Worm (Caenorhabditis elegans) whole organism, L4 larva: ENCODE measurements around the gene K07B1.7.

Experiments
- D1046.2 ChIP-seq: fragments of 200-800 bp; sonication (Bioruptor generic); IDR thresholded peaks from 2 replicates; pipeline ENCODE4 v1.3.6; 2022; ENCODE audit warnings: missing genetic modification characterization, missing compliant biosample characterization
- F10B5.3 ChIP-seq: sonication (generic microtip); optimal IDR thresholded peaks from 2 replicates; lab custom pipeline; 2016; ENCODE audit warnings: mild to moderate bottlenecking, missing genetic modification characterization, missing compliant biosample characterization
- F37D6.2 ChIP-seq: sonication (generic microtip); optimal IDR thresholded peaks from 2 replicates; lab custom pipeline; 2016; ENCODE audit warnings: mild to moderate bottlenecking, missing genetic modification characterization, missing compliant biosample characterization
- F44E2.7 ChIP-seq: fragments of 200-800 bp; sonication (Bioruptor generic); IDR thresholded peaks from 2 replicates; pipeline ENCODE4 v2.1.2; 2022; ENCODE audit warnings: missing genetic modification characterization, missing compliant biosample characterization
- F49E8.2 ChIP-seq: sonication (generic microtip); optimal IDR thresholded peaks from 2 replicates; lab custom pipeline; 2016; ENCODE audit warnings: missing compliant biosample characterization, mild to moderate bottlenecking, missing genetic modification characterization, borderline replicate concordance
- R02D3.7 ChIP-seq: fragments of 150-350 bp; sonication (generic microtip); optimal IDR thresholded peaks from 3 replicates; lab custom pipeline; 2014; ENCODE audit warnings: missing biosample characterization, missing genetic modification characterization
- Y105C5A.15 ChIP-seq: fragments of 200-800 bp; sonication (Bioruptor generic); IDR thresholded peaks from 2 replicates; pipeline ENCODE4 v1.3.6; 2022; ENCODE audit warnings: missing genetic modification characterization, missing compliant biosample characterization
- Y48G9A.11 ChIP-seq: fragments of 200-800 bp; sonication (Bioruptor generic); IDR thresholded peaks from 2 replicates; pipeline ENCODE4 v1.3.6; 2022; ENCODE audit warnings: missing genetic modification reagents, missing genetic modification characterization, missing compliant biosample characterization
- Y5F2A.4 ChIP-seq: fragments of 200-800 bp; sonication (Bioruptor generic); optimal IDR thresholded peaks from 2 replicates; lab custom pipeline; 2018; ENCODE audit warnings: mild to moderate bottlenecking, missing genetic modification characterization, missing compliant biosample characterization
- Y75B8A.6 ChIP-seq: fragments of 200-800 bp; sonication (Bioruptor generic); IDR thresholded peaks from 2 replicates; pipeline ENCODE4 v1.3.6; 2022; ENCODE audit warnings: missing genetic modification reagents, missing genetic modification characterization, missing compliant biosample characterization
- aha-1 ChIP-seq: fragments of 150-350 bp; peaks from one replicate; lab custom pipeline; 2014; ENCODE audit warnings: missing biosample characterization, missing genetic modification characterization
- ceh-28 ChIP-seq: fragments of 150-350 bp; optimal IDR thresholded peaks from 2 replicates; lab custom pipeline; 2014; ENCODE audit warnings: missing biosample characterization, missing genetic modification reagents, missing genetic modification characterization
- ceh-62 ChIP-seq: sonication (generic microtip); optimal IDR thresholded peaks from 2 replicates; lab custom pipeline; 2017; ENCODE audit warnings: missing biosample characterization, missing genetic modification characterization
- ces-1 ChIP-seq: fragments of 150-350 bp; sonication (generic microtip); optimal IDR thresholded peaks from 4 replicates; lab custom pipeline; 2014; ENCODE audit warnings: missing biosample characterization, missing genetic modification reagents, missing genetic modification characterization
- ctbp-1 ChIP-seq: fragments of 200-800 bp; sonication (Bioruptor generic); IDR thresholded peaks from 2 replicates; pipeline ENCODE4 v1.3.6; 2022; ENCODE audit warnings: missing genetic modification reagents, missing genetic modification characterization, missing compliant biosample characterization
- daf-12 ChIP-seq: fragments of 150-350 bp; optimal IDR thresholded peaks from 2 replicates; lab custom pipeline; 2014; ENCODE audit warnings: missing biosample characterization, missing genetic modification reagents, missing genetic modification characterization
- daf-8 ChIP-seq: fragments of 200-800 bp; sonication (Bioruptor generic); IDR thresholded peaks from 2 replicates; pipeline ENCODE4 v1.3.6; 2022; ENCODE audit warnings: missing genetic modification characterization, missing compliant biosample characterization
- dmd-6 ChIP-seq: fragments of 200-800 bp; sonication (Bioruptor generic); IDR thresholded peaks from 2 replicates; pipeline ENCODE4 v1.3.6; 2022; ENCODE audit warnings: missing genetic modification reagents, missing genetic modification characterization, missing compliant biosample characterization
- dve-1 ChIP-seq: sonication (generic microtip); optimal IDR thresholded peaks from 2 replicates; lab custom pipeline; 2017; ENCODE audit warnings: antibody characterized with exemption, mild to moderate bottlenecking, missing genetic modification characterization, missing compliant biosample characterization; ENCODE audit not compliant: insufficient read depth
- fkh-10 ChIP-seq: fragments of 150-350 bp; optimal IDR thresholded peaks from 2 replicates; lab custom pipeline; 2014; ENCODE audit warnings: missing biosample characterization, missing genetic modification reagents, missing genetic modification characterization
- fos-1 ChIP-seq: fragments of 150-350 bp; optimal IDR thresholded peaks from 2 replicates; lab custom pipeline; 2014; ENCODE audit warnings: missing biosample characterization, missing genetic modification characterization
- gei-8 ChIP-seq: fragments of 200-800 bp; sonication (Bioruptor generic); optimal IDR thresholded peaks from 2 replicates; lab custom pipeline; 2018; ENCODE audit warnings: mild to moderate bottlenecking, missing genetic modification characterization, missing compliant biosample characterization
- hlh-11 ChIP-seq: fragments of 200-800 bp; sonication (Bioruptor generic); optimal IDR thresholded peaks from 2 replicates; lab custom pipeline; 2018; ENCODE audit warnings: mild to moderate bottlenecking, missing genetic modification characterization, missing compliant biosample characterization
- hmg-1.1 ChIP-seq: fragments of 200-800 bp; sonication (Bioruptor generic); IDR thresholded peaks from 2 replicates; pipeline ENCODE4 v1.3.6; 2022; ENCODE audit warnings: missing genetic modification reagents, missing genetic modification characterization, missing compliant biosample characterization
- jun-1 ChIP-seq: fragments of 150-350 bp; optimal IDR thresholded peaks from 2 replicates; lab custom pipeline; 2014; ENCODE audit warnings: missing biosample characterization, missing genetic modification reagents, missing genetic modification characterization
- lin-13 ChIP-seq: fragments of 150-350 bp; optimal IDR thresholded peaks from 2 replicates; lab custom pipeline; 2014; ENCODE audit warnings: missing biosample characterization, missing genetic modification reagents, missing genetic modification characterization
- lin-38 ChIP-seq: fragments of 200-800 bp; sonication (Bioruptor generic); IDR thresholded peaks from 2 replicates; pipeline ENCODE4 v1.3.6; 2022; ENCODE audit warnings: missing genetic modification reagents, missing genetic modification characterization, missing compliant biosample characterization
- lin-39 ChIP-seq: fragments of 150-350 bp; optimal IDR thresholded peaks from 2 replicates; lab custom pipeline; 2014; ENCODE audit warnings: missing biosample characterization, missing genetic modification reagents, missing genetic modification characterization
- lir-3 ChIP-seq: sonication (generic microtip); optimal IDR thresholded peaks from 2 replicates; lab custom pipeline; 2016; ENCODE audit warnings: mild to moderate bottlenecking, missing genetic modification characterization, missing compliant biosample characterization
- madf-5 ChIP-seq, 2 experiments: fragments of 200-800 bp; sonication (Bioruptor generic); IDR thresholded peaks; 2 replicates each; pipeline ENCODE4 v1.3.6; 2022; ENCODE audit warnings: missing compliant biosample characterization in 2 of 2, missing genetic modification characterization in 2 of 2
- madf-9 ChIP-seq: fragments of 200-800 bp; sonication (Bioruptor generic); conservative IDR thresholded peaks from 2 replicates; pipeline ENCODE4 v1.3.6; 2022; ENCODE audit warnings: missing genetic modification reagents, missing genetic modification characterization, missing compliant biosample characterization
- mdt-29 ChIP-seq: fragments of 200-800 bp; sonication (Bioruptor generic); IDR thresholded peaks from 2 replicates; pipeline ENCODE4 v1.3.6; 2022; ENCODE audit warnings: missing genetic modification reagents, missing genetic modification characterization, missing compliant biosample characterization
- mxl-2 ChIP-seq: fragments of 200-800 bp; sonication (Bioruptor generic); conservative IDR thresholded peaks from 2 replicates; pipeline ENCODE4 v1.3.6; 2022; ENCODE audit warnings: missing genetic modification reagents, missing genetic modification characterization, missing compliant biosample characterization
- nhr-10 ChIP-seq: fragments of 150-350 bp; optimal IDR thresholded peaks from 2 replicates; lab custom pipeline; 2014; ENCODE audit warnings: missing biosample characterization, missing genetic modification characterization
- nhr-111 ChIP-seq: fragments of 200-800 bp; sonication (Bioruptor generic); optimal IDR thresholded peaks from 2 replicates; lab custom pipeline; 2018; ENCODE audit warnings: mild to moderate bottlenecking, missing genetic modification characterization, missing compliant biosample characterization
- nhr-25 ChIP-seq: sonication (generic microtip); optimal IDR thresholded peaks from 2 replicates; lab custom pipeline; 2017; ENCODE audit warnings: missing genetic modification characterization, mild to moderate bottlenecking, missing compliant biosample characterization, antibody characterized with exemption, moderate library complexity, borderline replicate concordance; ENCODE audit not compliant: insufficient read depth
- nhr-42 ChIP-seq: fragments of 200-800 bp; sonication (Bioruptor generic); IDR thresholded peaks from 2 replicates; pipeline ENCODE4 v1.3.6; 2022; ENCODE audit warnings: missing genetic modification characterization, missing compliant biosample characterization
- nhr-77 ChIP-seq: fragments of 150-350 bp; optimal IDR thresholded peaks from 2 replicates; lab custom pipeline; 2014; ENCODE audit warnings: missing biosample characterization, missing genetic modification characterization
- saeg-2 ChIP-seq: fragments of 200-800 bp; sonication (Bioruptor generic); IDR thresholded peaks from 2 replicates; pipeline ENCODE4 v1.3.6; 2022; ENCODE audit warnings: missing genetic modification reagents, missing genetic modification characterization, missing compliant biosample characterization
- snpc-1.2 ChIP-seq: fragments of 200-800 bp; sonication (Bioruptor generic); IDR thresholded peaks from 2 replicates; pipeline ENCODE4 v1.3.6; 2022; ENCODE audit warnings: missing genetic modification reagents, missing genetic modification characterization, missing compliant biosample characterization
- spr-3 ChIP-seq: fragments of 200-800 bp; sonication (Bioruptor generic); optimal IDR thresholded peaks from 2 replicates; lab custom pipeline; 2018; ENCODE audit warnings: mild to moderate bottlenecking, missing genetic modification characterization, missing compliant biosample characterization
- unc-62 ChIP-seq, 3 experiments: fragments of 150-350 bp in 1 of 3; sonication (generic microtip); optimal IDR thresholded peaks in 2 of 3; peaks in 1 of 3; 1 replicate in 1 of 3; 2 replicates in 2 of 3; lab custom pipeline; 2014 to 2017; ENCODE audit warnings: missing biosample characterization in 3 of 3, missing genetic modification characterization in 3 of 3, missing genetic modification reagents in 3 of 3, missing genotype in 1 of 3
- vab-7 ChIP-seq: fragments of 200-800 bp; sonication (Bioruptor generic); IDR thresholded peaks from 2 replicates; pipeline ENCODE4 v1.3.6; 2022; ENCODE audit warnings: missing genetic modification reagents, missing genetic modification characterization, missing compliant biosample characterization
- zag-1 ChIP-seq: fragments of 150-350 bp; optimal IDR thresholded peaks from 2 replicates; lab custom pipeline; 2014; ENCODE audit warnings: missing biosample characterization, missing genetic modification characterization
- zfp-3 ChIP-seq: fragments of 200-800 bp; sonication (Bioruptor generic); conservative IDR thresholded peaks from 2 replicates; pipeline ENCODE4 v1.3.6; 2022; ENCODE audit warnings: missing genetic modification reagents, missing genetic modification characterization, missing compliant biosample characterization

Gene K07B1.7

ce11 chrV:9343629-9344624, 2.8 kb downstream of the K07B1.7 start, which contains the start of gene tos-1 (continued):
- TF ChIP-seq gei-8 (GFP tag; lab: Kevin White, UChicago) (peak; percentile 95), daf-12 (tag; lab: Kevin White, UChicago) (no peak), Y5F2A.4 (GFP tag; lab: Kevin White, UChicago) (peak; percentile 45), madf-5 (GFP tag; IDR thresholded peaks at IDR 0.05; lab: Robert Waterston, UW) (peak; percentile 48 to 90; a peak in 1 of 4 replicates), Y105C5A.15 (GFP tag; lab: Robert Waterston, UW) (no peak), lir-3 (peak; percentile 51), Y75B8A.6 (GFP tag; lab: Robert Waterston, UW) (peak; percentile 84), nhr-10 (tag; lab: Kevin White, UChicago) (peak; percentile 94), aha-1 (tag; lab: Kevin White, UChicago) (peak; percentile 100), dmd-6 (GFP tag; lab: Robert Waterston, UW) (peak; percentile 99), madf-9 (peak; percentile 98), ceh-62 (no peak), mxl-2 (GFP tag; lab: Robert Waterston, UW) (peak; percentile 77; the same call in 1 of the 2 replicates), zfp-3 (GFP tag; lab: Robert Waterston, UW) (peak; percentile 98), F37D6.2 (tag; lab: Kevin White, UChicago) (peak; percentile 95), fos-1 (no peak), lin-38 (peak; percentile 84), R02D3.7 (tag; lab: Kevin White, UChicago) (no peak), nhr-77 (tag; lab: Kevin White, UChicago) (peak; percentile 96), ces-1 (peak; percentile 85)

ce11 chrV:9342965-9343628, 3.7 kb downstream of the K07B1.7 start:
- TF ChIP-seq F49E8.2 (tag; lab: Kevin White, UChicago) = no peak
- peak; percentile 79; the same call in 1 of the 2 replicates for TF ChIP-seq saeg-2 (GFP tag; lab: Robert Waterston, UW)
- TF ChIP-seq lin-39 (tag; lab: Kevin White, UChicago) = no peak
- TF ChIP-seq spr-3 (GFP tag; lab: Kevin White, UChicago) = no peak
- TF ChIP-seq madf-5 (GFP tag; IDR thresholded peaks at IDR 0.05; lab: Robert Waterston, UW) = no peak
- TF ChIP-seq lin-13 (GFP tag; lab: Kevin White, UChicago) = no peak
- no peak for TF ChIP-seq nhr-25 (tag; lab: Kevin White, UChicago)
- peak; percentile 37 for TF ChIP-seq fos-1
- no peak for TF ChIP-seq fkh-10 (GFP tag; lab: Kevin White, UChicago)
- TF ChIP-seq ceh-28 (tag; lab: Kevin White, UChicago) = no peak
- TF ChIP-seq nhr-111 = no peak
- TF ChIP-seq hlh-11 = no peak
- TF ChIP-seq Y75B8A.6 (GFP tag; lab: Robert Waterston, UW) = no peak
- TF ChIP-seq F10B5.3 (tag; lab: Kevin White, UChicago) = no peak
- TF ChIP-seq lir-3 = no peak
- TF ChIP-seq D1046.2 (GFP tag; lab: Robert Waterston, UW) = peak; percentile 81
- TF ChIP-seq mdt-29 (GFP tag; lab: Robert Waterston, UW) = no peak; the same call in none of the 2 replicates
- peak; percentile 9 for TF ChIP-seq dve-1 (tag; lab: Kevin White, UChicago)
- TF ChIP-seq mxl-2 (GFP tag; lab: Robert Waterston, UW) = no peak
- TF ChIP-seq ces-1 = no peak
- TF ChIP-seq unc-62 (GFP tag; optimal IDR thresholded peaks at IDR 0.05 in 1 of 2; lab: Kevin White, UChicago) = peak in 1 of 2 experiments; percentile 91
- no peak for TF ChIP-seq unc-62 (tag; optimal IDR thresholded peaks at IDR 0.05; lab: Kevin White, UChicago)
- TF ChIP-seq Y48G9A.11 = peak; percentile 75
- TF ChIP-seq zfp-3 (GFP tag; lab: Robert Waterston, UW) = peak; percentile 84
- TF ChIP-seq ctbp-1 = peak; percentile 64
- TF ChIP-seq hmg-1.1 (GFP tag; lab: Robert Waterston, UW) = peak; percentile 59
- no peak for TF ChIP-seq zag-1 (tag; lab: Kevin White, UChicago)
- peak; percentile 69 for TF ChIP-seq vab-7 (GFP tag; lab: Robert Waterston, UW)
- no peak for TF ChIP-seq F44E2.7 (GFP tag; lab: Robert Waterston, UW)
- peak; percentile 69 for TF ChIP-seq snpc-1.2 (GFP tag; lab: Robert Waterston, UW)
- TF ChIP-seq nhr-42 = peak; percentile 84
- TF ChIP-seq jun-1 (tag; lab: Kevin White, UChicago) = no peak
- no peak; the same call in 1 of the 2 replicates for TF ChIP-seq daf-8
